Fruit fly (Drosophila melanogaster) S2 (cell line): ENCODE measurements around the gene fal.

Experiments
- CG8478 ChIP-seq: fragments of >200 bp; optimal IDR thresholded peaks from 2 replicates; lab custom pipeline; 2018
- CTCF ChIP-seq, 2 experiments: fragments of >200 bp; optimal IDR thresholded peaks; 2 replicates each; lab custom pipeline; 2018

dm6 chr3L:19340516-19340915 lies 46.2 kb downstream of the fal start:
- TF ChIP-seq CTCF (optimal IDR thresholded peaks at IDR 0.05; lab: Kevin White, UChicago) (no peak), CG8478 (lab: Kevin White, UChicago) (no peak)
